Fruit fly (Drosophila melanogaster): ENCODE measurements around the gene CG5026.

Gene CG5026

dm6 chr3L:9011485-9012389 is 43.4 kb downstream of the CG5026 start (continued):
- TF ChIP-seq CG13424 (tag; optimal IDR thresholded peaks at IDR 0.05): peak; percentile 67
- peak; percentile 63; the same call in 1 of the 3 replicates for TF ChIP-seq CG7357 (GFP tag; IDR thresholded peaks at IDR 0.05)
- TF ChIP-seq fd3F (GFP tag; optimal IDR thresholded peaks at IDR 0.05): no peak
- TF ChIP-seq B-H2 (GFP tag; optimal IDR thresholded peaks at IDR 0.05): no peak
- TF ChIP-seq CG11723 (GFP tag; optimal IDR thresholded peaks at IDR 0.05): peak; percentile 42
- peak; percentile 46 for TF ChIP-seq Myb (GFP tag; optimal IDR thresholded peaks at IDR 0.05)
- TF ChIP-seq gfzf (GFP tag; optimal IDR thresholded peaks at IDR 0.05): no peak
- no peak for TF ChIP-seq tna (GFP tag; IDR thresholded peaks at IDR 0.05; ENCODE audit: partially characterized antibody)
- TF ChIP-seq TFAM (GFP tag; optimal IDR thresholded peaks at IDR 0.05): no peak
- TF ChIP-seq odd (GFP tag; optimal IDR thresholded peaks at IDR 0.05): peak; percentile 23
- TF ChIP-seq CG4404 (GFP tag; IDR thresholded peaks at IDR 0.05): peak; percentile 93
- peak; percentile 90 for TF ChIP-seq pum (GFP tag; optimal IDR thresholded peaks at IDR 0.05)
- TF ChIP-seq CG31224 (GFP tag; IDR thresholded peaks at IDR 0.05): no peak
- peak; percentile 40 for TF ChIP-seq slou (GFP tag; optimal IDR thresholded peaks at IDR 0.05)
- TF ChIP-seq pho (GFP tag; optimal IDR thresholded peaks at IDR 0.05): no peak
- TF ChIP-seq CG1529 (GFP tag; optimal IDR thresholded peaks at IDR 0.05): peak; percentile 49
- TF ChIP-seq CG2116 (GFP tag; optimal IDR thresholded peaks at IDR 0.05): peak; percentile 23
- TF ChIP-seq wek (GFP tag; optimal IDR thresholded peaks at IDR 0.05): no peak
- TF ChIP-seq CG2712 (tag; optimal IDR thresholded peaks at IDR 0.05): peak; percentile 91
- TF ChIP-seq CG13287 (GFP tag; IDR thresholded peaks at IDR 0.05; ENCODE audit: partially characterized antibody): no peak
- no peak for TF ChIP-seq CG16813 (GFP tag; IDR thresholded peaks at IDR 0.05; ENCODE audit: partially characterized antibody)
- no peak for TF ChIP-seq CG16779 (GFP tag; IDR thresholded peaks at IDR 0.05)
- TF ChIP-seq Ets97D (GFP tag; optimal IDR thresholded peaks at IDR 0.05): no peak
- peak; percentile 38; the same call in 1 of the 2 replicates for TF ChIP-seq bowl (GFP tag; IDR thresholded peaks at IDR 0.05)
- TF ChIP-seq Tbp (GFP tag; optimal IDR thresholded peaks at IDR 0.05): no peak
- no peak for TF ChIP-seq Scr (GFP tag; IDR thresholded peaks at IDR 0.05; ENCODE audit: partially characterized antibody)
- no peak for TF ChIP-seq al (GFP tag; IDR thresholded peaks at IDR 0.05)
- peak; percentile 56 for TF ChIP-seq kni (GFP tag; optimal IDR thresholded peaks at IDR 0.05)
- no peak for TF ChIP-seq prd (optimal IDR thresholded peaks at IDR 0.05)
- peak; percentile 90 for TF ChIP-seq prd (GFP tag; IDR thresholded peaks at IDR 0.05)
- no peak for TF ChIP-seq emc (GFP tag; optimal IDR thresholded peaks at IDR 0.05)
- TF ChIP-seq lov (optimal IDR thresholded peaks at IDR 0.05): no peak
- peak; percentile 94 for TF ChIP-seq lov (GFP tag; IDR thresholded peaks at IDR 0.05)
- TF ChIP-seq GATAe (GFP tag; conservative IDR thresholded peaks at IDR 0.05): no peak
- TF ChIP-seq CG32532 (GFP tag; IDR thresholded peaks at IDR 0.05): 0 out of 2 replicates have a peak, but pooled peaks have one; percentile 27
- 0 out of 3 replicates have a peak, but pooled peaks have one; percentile 28 for TF ChIP-seq CG2889 (GFP tag; IDR thresholded peaks at IDR 0.05)
- TF ChIP-seq Gug (GFP tag; IDR thresholded peaks at IDR 0.05): peak; percentile 57; the same call in 2 of the 4 replicates
- TF ChIP-seq tin (GFP tag; optimal IDR thresholded peaks at IDR 0.05): peak; percentile 78
- no peak for TF ChIP-seq corto (GFP tag; optimal IDR thresholded peaks at IDR 0.05)
- no peak for TF ChIP-seq CG17568 (GFP tag; optimal IDR thresholded peaks at IDR 0.05)
- no peak for TF ChIP-seq zfh2 (GFP tag; optimal IDR thresholded peaks at IDR 0.05)
- TF ChIP-seq CG14050 (GFP tag; IDR thresholded peaks at IDR 0.05): peak; percentile 15; the same call in 1 of the 3 replicates
- TF ChIP-seq sens-2 (GFP tag; IDR thresholded peaks at IDR 0.05): peak; percentile 84
- TF ChIP-seq Hsf (GFP tag; optimal IDR thresholded peaks at IDR 0.05): peak; percentile 68
- peak; percentile 86 for TF ChIP-seq CG14710 (tag; optimal IDR thresholded peaks at IDR 0.05)
- peak; percentile 83 for TF ChIP-seq CG6254 (GFP tag; optimal IDR thresholded peaks at IDR 0.05)
- TF ChIP-seq CG9727 (GFP tag; optimal IDR thresholded peaks at IDR 0.05): peak; percentile 94
- peak; percentile 78 for TF ChIP-seq CG8924 (tag; optimal IDR thresholded peaks at IDR 0.05)
- TF ChIP-seq Abd-B (GFP tag; optimal IDR thresholded peaks at IDR 0.05): peak; percentile 86
